Worm (Caenorhabditis elegans): ENCODE results near the gene gar-2.

Gene gar-2

DNA sequence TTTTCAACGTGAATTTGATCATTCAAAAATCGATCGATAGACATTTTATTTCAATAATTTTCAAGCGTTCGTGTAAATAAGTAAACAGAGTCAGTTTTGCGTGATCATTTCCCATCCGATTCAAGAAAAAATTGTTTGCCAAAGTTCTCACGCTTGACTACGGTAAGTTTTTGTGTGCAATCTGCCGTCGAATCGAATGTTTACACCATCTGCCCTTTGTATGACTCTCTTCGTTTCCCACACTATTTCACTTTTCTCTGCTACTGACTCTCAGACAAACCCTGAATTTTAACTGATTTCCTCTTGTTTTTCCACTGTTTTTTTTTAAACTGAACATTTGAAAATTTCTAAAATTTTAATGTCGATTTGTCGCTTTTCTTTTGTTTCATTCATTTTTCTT, 35.6 kb downstream of the gar-2 start (continued):
- TF ChIP-seq mel-28 (tag; optimal IDR thresholded peaks at IDR 0.05; ENCODE audit: borderline replicate concordance) = no peak

DNA sequence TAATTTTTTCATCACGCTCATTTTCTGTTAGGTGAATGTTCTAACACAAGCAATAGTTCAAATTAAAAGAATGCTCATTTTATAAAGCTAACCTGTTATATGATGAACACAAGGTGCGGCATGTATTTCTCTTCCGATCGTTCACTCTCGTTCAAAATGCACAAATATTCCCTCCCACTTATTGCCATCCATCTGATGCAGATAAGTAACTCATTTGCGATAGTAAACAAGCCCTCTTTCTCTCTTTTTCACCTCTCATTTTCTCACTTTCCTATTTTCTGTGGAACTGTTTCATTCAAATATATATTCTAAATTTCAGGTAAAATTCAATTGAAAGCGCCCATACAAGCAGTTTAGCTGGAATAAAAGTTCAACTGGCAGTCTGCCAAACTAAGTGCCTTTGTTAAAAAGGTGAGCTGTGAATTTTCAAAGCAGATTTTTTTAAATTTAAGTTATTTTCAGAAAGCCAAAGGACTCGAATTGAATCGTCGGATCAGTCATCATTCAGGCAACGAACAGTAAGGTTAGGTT, 36.9 kb downstream of the gar-2 start, which contains the start of the genes trmt-10C.2 and C56G2.22:
Gene trmt-10C.2 (plus strand): TSS at position 314 of the 531 bp plus-strand sequence.
Gene C56G2.22 (plus strand): TSS at position 481 of the 531 bp plus-strand sequence.
- TF ChIP-seq Y53G8AR.9 (GFP tag; conservative IDR thresholded peaks at IDR 0.05) = 0 out of 2 replicates have a peak, but pooled peaks have one; percentile 49
- TF ChIP-seq nhr-80 (tag; optimal IDR thresholded peaks at IDR 0.05) = peak; percentile 23
- TF ChIP-seq repo-1 (tag; optimal IDR thresholded peaks at IDR 0.05) = no peak

DNA sequence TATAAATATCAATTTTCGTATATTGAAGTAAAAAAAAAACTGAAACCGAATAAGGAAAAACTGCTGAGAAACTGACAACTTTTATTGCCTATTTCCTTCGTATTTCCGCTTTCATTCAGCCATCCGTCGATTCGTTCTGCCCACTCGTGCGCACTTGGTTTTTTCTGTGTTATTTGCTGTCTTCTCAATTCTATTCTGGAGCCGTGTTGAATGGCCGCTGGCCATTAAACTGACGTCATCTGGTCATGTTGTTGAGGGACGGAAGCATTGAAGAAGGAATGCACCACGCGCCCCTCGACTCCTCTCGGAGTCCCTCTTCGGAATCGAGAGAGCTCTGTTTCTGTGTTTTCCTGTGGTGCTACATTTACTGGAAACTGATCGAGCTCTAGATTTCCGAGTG, 39.4 kb downstream of the gar-2 start:
- TF ChIP-seq madf-10 (tag; optimal IDR thresholded peaks at IDR 0.05) = no peak
- TF ChIP-seq hsf-1 (GFP tag; IDR thresholded peaks at IDR 0.05) = 0 out of 2 replicates have a peak, but pooled peaks have one; percentile 38
- TF ChIP-seq F10E7.11 (tag; optimal IDR thresholded peaks at IDR 0.05) = peak; percentile 27
- peak; percentile 57 for TF ChIP-seq ceh-27 (GFP tag; optimal IDR thresholded peaks at IDR 0.05)
- peak; percentile 42; the same call in 1 of the 2 replicates for TF ChIP-seq zfh-2 (GFP tag; conservative IDR thresholded peaks at IDR 0.05)
- TF ChIP-seq chd-7 (tag; optimal IDR thresholded peaks at IDR 0.05) = peak; percentile 52
- TF ChIP-seq nfya-1 (tag; optimal IDR thresholded peaks at IDR 0.05; ENCODE audit: borderline replicate concordance, insufficient read depth) = no peak
- TF ChIP-seq F49E8.2 (tag; optimal IDR thresholded peaks at IDR 0.05; ENCODE audit: insufficient read depth) = no peak
- TF ChIP-seq tlf-1 (GFP tag; optimal IDR thresholded peaks at IDR 0.05) = no peak
- TF ChIP-seq madf-6 (GFP tag; IDR thresholded peaks at IDR 0.05) = peak; percentile 34; the same call in 1 of the 2 replicates
- no peak for TF ChIP-seq F33H1.4 (GFP tag; IDR thresholded peaks at IDR 0.05)
- TF ChIP-seq T07F8.4 (tag; optimal IDR thresholded peaks at IDR 0.05) = no peak
- 0 out of 2 replicates have a peak, but pooled peaks have one; percentile 15 for TF ChIP-seq pbrm-1 (GFP tag; IDR thresholded peaks at IDR 0.05)
- TF ChIP-seq nfya-2 (GFP tag; IDR thresholded peaks at IDR 0.05) = no peak
- TF ChIP-seq cebp-1 (GFP tag; IDR thresholded peaks at IDR 0.05) = no peak
- TF ChIP-seq cebp-1 (tag; optimal IDR thresholded peaks at IDR 0.05) = peak; percentile 30
- peak in 1 of 3 experiments; percentile 11 for TF ChIP-seq lin-35 (GFP tag; optimal IDR thresholded peaks at IDR 0.05)
- TF ChIP-seq atf-7 (tag; optimal IDR thresholded peaks at IDR 0.05) = peak; percentile 75
- peak; percentile 26 for TF ChIP-seq lin-40 (tag; optimal IDR thresholded peaks at IDR 0.05)

DNA sequence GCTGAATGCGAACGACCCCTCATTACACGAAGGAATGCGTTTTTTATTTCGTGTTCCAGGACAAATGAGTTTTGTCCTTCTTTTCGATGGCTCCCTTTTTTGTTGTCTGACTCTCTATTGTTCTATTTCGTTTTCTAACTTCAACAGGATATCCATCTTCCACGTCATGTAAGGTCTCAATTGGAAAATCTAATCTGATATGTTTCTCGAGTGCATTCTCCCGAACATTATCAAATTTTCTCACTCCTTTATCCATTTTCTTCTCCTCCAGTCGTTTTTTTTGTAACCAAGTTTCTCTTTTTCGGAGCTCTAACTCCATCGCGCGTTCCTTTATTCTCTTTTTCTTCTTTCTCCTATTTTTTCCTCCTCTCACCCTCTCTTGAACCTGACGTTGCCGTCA, 41.3 kb downstream of the gar-2 start:
- TF ChIP-seq T07F8.4 (tag; optimal IDR thresholded peaks at IDR 0.05) (no peak), ztf-6 (GFP tag; IDR thresholded peaks at IDR 0.05) (no peak), hrde-1 (tag; optimal IDR thresholded peaks at IDR 0.05; ENCODE audit: borderline replicate concordance) (no peak), pbrm-1 (GFP tag; IDR thresholded peaks at IDR 0.05) (no peak), fkh-3 (tag; optimal IDR thresholded peaks at IDR 0.05) (no peak), sdz-38 (tag; optimal IDR thresholded peaks at IDR 0.05) (no peak), F10E7.11 (tag; optimal IDR thresholded peaks at IDR 0.05) (no peak), T26A5.8 (tag; optimal IDR thresholded peaks at IDR 0.05) (no peak), hlh-26 (GFP tag; conservative IDR thresholded peaks at IDR 0.05) (no peak), rcor-1 (GFP tag; IDR thresholded peaks at IDR 0.05) (no peak), F39B2.1 (GFP tag; IDR thresholded peaks at IDR 0.05) (no peak), egrh-3 (GFP tag; IDR thresholded peaks at IDR 0.05) (no peak), F33H1.4 (GFP tag; IDR thresholded peaks at IDR 0.05) (no peak), ztf-3 (GFP tag; optimal IDR thresholded peaks at IDR 0.05) (no peak), mel-28 (tag; optimal IDR thresholded peaks at IDR 0.05; ENCODE audit: borderline replicate concordance) (no peak), ets-4 (GFP tag; optimal IDR thresholded peaks at IDR 0.05) (no peak), mes-4 (tag; optimal IDR thresholded peaks at IDR 0.05) (no peak), lin-40 (tag; optimal IDR thresholded peaks at IDR 0.05) (no peak), nfyb-1 (GFP tag; IDR thresholded peaks at IDR 0.05) (no peak)

Measured in whole organism, young adult.